Fruit fly (Drosophila melanogaster) whole organism, embryonic: Measurements from ENCODE around the gene Tfb5.

Experiments
- Asciz ChIP-seq: fragments of 200-800 bp; sonication (Bioruptor generic); optimal IDR thresholded peaks from 2 replicates; lab custom pipeline; 2017; ENCODE audit warnings: missing biosample characterization, mild to moderate bottlenecking, missing genetic modification characterization, missing genetic modification reagents
- B-H2 ChIP-seq: fragments of 200-800 bp; sonication (Bioruptor generic); optimal IDR thresholded peaks from 2 replicates; lab custom pipeline; 2018; ENCODE audit warnings: missing biosample characterization, mild to moderate bottlenecking, missing genetic modification characterization
- CG10959 ChIP-seq: fragments of 200-800 bp; sonication (Bioruptor generic); IDR thresholded peaks from 2 replicates; pipeline ENCODE4 v1.3.6; 2022; ENCODE audit warnings: missing biosample characterization, missing genetic modification characterization
- CG11085 ChIP-seq: fragments of 200-800 bp; sonication (Bioruptor generic); IDR thresholded peaks from 2 replicates; pipeline ENCODE4 v1.3.6; 2022; ENCODE audit warnings: missing biosample characterization, missing genetic modification characterization
- CG11398 ChIP-seq: fragments of 200-800 bp; sonication (Bioruptor generic); optimal IDR thresholded peaks from 2 replicates; lab custom pipeline; 2016; ENCODE audit warnings: missing biosample characterization, missing genetic modification characterization
- CG12236 ChIP-seq: fragments of 200-800 bp; sonication (Bioruptor generic); optimal IDR thresholded peaks from 2 replicates; lab custom pipeline; 2016; ENCODE audit warnings: missing biosample characterization, missing genetic modification characterization
- CG1233 ChIP-seq: fragments of 200-800 bp; sonication (Bioruptor generic); optimal IDR thresholded peaks from 4 replicates; lab custom pipeline; 2018; ENCODE audit warnings: missing biosample characterization, mild to moderate bottlenecking, missing genetic modification characterization
- CG13123 ChIP-seq: fragments of 200-800 bp; sonication (Bioruptor generic); optimal IDR thresholded peaks from 2 replicates; lab custom pipeline; 2016; ENCODE audit warnings: missing biosample characterization, missing genetic modification characterization
- CG15269 ChIP-seq: fragments of 200-800 bp; sonication (Bioruptor generic); optimal IDR thresholded peaks from 2 replicates; lab custom pipeline; 2018; ENCODE audit warnings: missing biosample characterization, mild to moderate bottlenecking, missing genetic modification characterization, moderate library complexity
- CG1792 ChIP-seq: fragments of 200-800 bp; sonication (Bioruptor generic); optimal IDR thresholded peaks from 2 replicates; lab custom pipeline; 2016; ENCODE audit warnings: missing biosample characterization, missing genetic modification characterization
- CG18011 ChIP-seq: fragments of 200-800 bp; sonication (Bioruptor generic); optimal IDR thresholded peaks from 2 replicates; lab custom pipeline; 2017; ENCODE audit warnings: missing biosample characterization, missing genetic modification characterization, mild to moderate bottlenecking, moderate library complexity, missing genotype
- CG2120 ChIP-seq: fragments of 200-800 bp; sonication (Bioruptor generic); optimal IDR thresholded peaks from 3 replicates; lab custom pipeline; 2016; ENCODE audit warnings: missing biosample characterization, missing genetic modification characterization
- CG2875 ChIP-seq: fragments of 200-800 bp; sonication (Bioruptor generic); optimal IDR thresholded peaks from 2 replicates; lab custom pipeline; 2017; ENCODE audit warnings: missing biosample characterization, mild to moderate bottlenecking, missing genetic modification characterization, missing genetic modification reagents
- CG30431 ChIP-seq: fragments of 200-800 bp; sonication (Bioruptor generic); optimal IDR thresholded peaks from 2 replicates; lab custom pipeline; 2017; ENCODE audit warnings: missing biosample characterization, missing genetic modification characterization
- CG33557 ChIP-seq: fragments of 200-800 bp; sonication (Bioruptor generic); optimal IDR thresholded peaks from 2 replicates; lab custom pipeline; 2019; ENCODE audit warnings: missing biosample characterization, mild to moderate bottlenecking, missing genetic modification characterization, moderate library complexity
- CG3838 ChIP-seq: fragments of 200-800 bp; sonication (Bioruptor generic); optimal IDR thresholded peaks from 3 replicates; lab custom pipeline; 2016; ENCODE audit warnings: missing biosample characterization, missing genetic modification characterization
- CG4617 ChIP-seq: fragments of 200-800 bp; sonication (Bioruptor generic); optimal IDR thresholded peaks from 3 replicates; lab custom pipeline; 2016; ENCODE audit warnings: missing biosample characterization, missing genetic modification characterization, borderline replicate concordance
- CG6272 ChIP-seq: fragments of 200-800 bp; sonication (Bioruptor generic); IDR thresholded peaks from 2 replicates; pipeline ENCODE4 v1.3.6; 2022; ENCODE audit warnings: missing biosample characterization, missing genetic modification characterization
- CG6813 ChIP-seq: fragments of 200-800 bp; sonication (Bioruptor generic); optimal IDR thresholded peaks from 2 replicates; lab custom pipeline; 2017; ENCODE audit warnings: missing biosample characterization, missing genetic modification characterization, mild to moderate bottlenecking, moderate library complexity, missing genetic modification reagents
- CG7987 ChIP-seq: fragments of 200-800 bp; sonication (Bioruptor generic); optimal IDR thresholded peaks from 2 replicates; lab custom pipeline; 2018; ENCODE audit warnings: missing biosample characterization, mild to moderate bottlenecking, missing genetic modification characterization, moderate library complexity
- CG8765 ChIP-seq: fragments of 200-800 bp; sonication (Bioruptor generic); IDR thresholded peaks from 2 replicates; pipeline ENCODE4 v1.3.6; 2022; ENCODE audit warnings: missing biosample characterization, missing genetic modification characterization
- Camta ChIP-seq: fragments of 200-800 bp; sonication (Bioruptor generic); optimal IDR thresholded peaks from 2 replicates; lab custom pipeline; 2016; ENCODE audit warnings: missing biosample characterization, missing genetic modification characterization
- Dref ChIP-seq: fragments of 200-800 bp; sonication (Bioruptor generic); IDR thresholded peaks from 2 replicates; pipeline ENCODE4 v1.3.6; 2022; ENCODE audit warnings: missing biosample characterization, missing genetic modification characterization
- HHEX ChIP-seq: fragments of 200-800 bp; sonication (Bioruptor generic); optimal IDR thresholded peaks from 3 replicates; lab custom pipeline; 2017; ENCODE audit warnings: missing biosample characterization, mild to moderate bottlenecking, missing genetic modification characterization, missing genetic modification reagents
- Hr39 ChIP-seq: fragments of >200 bp; optimal IDR thresholded peaks from 2 replicates; lab custom pipeline; 2017
- Med ChIP-seq: fragments of 200-800 bp; sonication (Bioruptor generic); peaks from one replicate; lab custom pipeline; 2016; ENCODE audit warnings: missing biosample characterization, missing genetic modification characterization, mild to moderate bottlenecking, inconsistent platforms, moderate library complexity
- Neu2 ChIP-seq: fragments of 200-800 bp; sonication (Bioruptor generic); optimal IDR thresholded peaks from 3 replicates; lab custom pipeline; 2016; ENCODE audit warnings: missing biosample characterization, missing genetic modification characterization, borderline replicate concordance
- NfI ChIP-seq: fragments of 200-800 bp; sonication (Bioruptor generic); optimal IDR thresholded peaks from 3 replicates; lab custom pipeline; 2018; ENCODE audit warnings: missing biosample characterization, mild to moderate bottlenecking, missing genetic modification characterization, moderate library complexity
- PHDP ChIP-seq: fragments of 200-800 bp; sonication (Bioruptor generic); optimal IDR thresholded peaks from 3 replicates; lab custom pipeline; 2018; ENCODE audit warnings: missing biosample characterization, mild to moderate bottlenecking, missing genetic modification characterization, moderate library complexity
- Ptx1 ChIP-seq: fragments of 200-800 bp; sonication (Bioruptor generic); IDR thresholded peaks from 2 replicates; pipeline ENCODE4 v1.3.6; 2022; ENCODE audit warnings: missing biosample characterization, missing genetic modification characterization
- Six4 ChIP-seq: fragments of 200-800 bp; sonication (Bioruptor generic); optimal IDR thresholded peaks from 2 replicates; lab custom pipeline; 2016; ENCODE audit warnings: missing biosample characterization, missing genetic modification characterization
- bab2 ChIP-seq: fragments of 200-800 bp; sonication (Bioruptor generic); optimal IDR thresholded peaks from 2 replicates; lab custom pipeline; 2016; ENCODE audit warnings: missing biosample characterization, missing genetic modification characterization
- btn ChIP-seq: fragments of 200-800 bp; sonication (Bioruptor generic); optimal IDR thresholded peaks from 2 replicates; lab custom pipeline; 2016; ENCODE audit warnings: missing biosample characterization, missing genetic modification characterization
- danr ChIP-seq: fragments of 200-800 bp; sonication (Bioruptor generic); IDR thresholded peaks from 2 replicates; pipeline ENCODE4 v1.3.6; 2022; ENCODE audit warnings: missing biosample characterization, missing genetic modification characterization
- disco-r ChIP-seq: fragments of 200-800 bp; sonication (Bioruptor generic); optimal IDR thresholded peaks from 2 replicates; lab custom pipeline; 2016; ENCODE audit warnings: missing biosample characterization, missing genetic modification characterization
- fd102C ChIP-seq: fragments of 200-800 bp; sonication (Bioruptor generic); optimal IDR thresholded peaks from 2 replicates; lab custom pipeline; 2018; ENCODE audit warnings: missing biosample characterization, mild to moderate bottlenecking, missing genetic modification characterization, moderate library complexity
- gcm ChIP-seq: fragments of 200-800 bp; sonication (Bioruptor generic); optimal IDR thresholded peaks from 2 replicates; lab custom pipeline; 2019; ENCODE audit warnings: missing biosample characterization, mild to moderate bottlenecking, missing genetic modification characterization, moderate library complexity
- grau ChIP-seq: fragments of 200-800 bp; optimal IDR thresholded peaks from 3 replicates; lab custom pipeline; 2019; ENCODE audit warnings: missing biosample characterization, mild to moderate bottlenecking, missing genetic modification characterization, moderate library complexity
- hth ChIP-seq: fragments of >200 bp; optimal IDR thresholded peaks from 2 replicates; lab custom pipeline; 2017; ENCODE audit warnings: inconsistent platforms
- jing ChIP-seq: fragments of 200-800 bp; sonication (Bioruptor generic); optimal IDR thresholded peaks from 2 replicates; lab custom pipeline; 2018; ENCODE audit warnings: missing biosample characterization, mild to moderate bottlenecking, missing genetic modification characterization
- ken ChIP-seq: fragments of 200-800 bp; sonication (Bioruptor generic); IDR thresholded peaks from 3 replicates; pipeline ENCODE4 v1.3.6; 2022; ENCODE audit warnings: missing biosample characterization, missing genetic modification characterization
- peb ChIP-seq: fragments of 200-800 bp; sonication (Bioruptor generic); IDR thresholded peaks from 2 replicates; pipeline ENCODE4 v1.3.6; 2022; ENCODE audit warnings: missing biosample characterization, missing genetic modification characterization
- pho ChIP-seq: fragments of 200-800 bp; sonication (Bioruptor generic); optimal IDR thresholded peaks from 2 replicates; lab custom pipeline; 2016; ENCODE audit warnings: missing biosample characterization, missing genetic modification characterization
- salm ChIP-seq: fragments of 200-800 bp; sonication (Bioruptor generic); optimal IDR thresholded peaks from 2 replicates; lab custom pipeline; 2018; ENCODE audit warnings: missing biosample characterization, mild to moderate bottlenecking, missing genetic modification characterization
- shn ChIP-seq: fragments of 200-800 bp; sonication (Bioruptor generic); optimal IDR thresholded peaks from 3 replicates; lab custom pipeline; 2016; ENCODE audit warnings: missing biosample characterization, missing genetic modification characterization
- sim ChIP-seq: fragments of 200-800 bp; sonication (Bioruptor generic); IDR thresholded peaks from 2 replicates; pipeline ENCODE4 v1.3.6; 2022; ENCODE audit warnings: missing biosample characterization, missing genetic modification characterization
- sqz ChIP-seq: fragments of 200-800 bp; sonication (Bioruptor generic); optimal IDR thresholded peaks from 3 replicates; lab custom pipeline; 2018; ENCODE audit warnings: missing biosample characterization, mild to moderate bottlenecking, missing genetic modification characterization
- tna ChIP-seq: fragments of 200-800 bp; sonication (Bioruptor generic); IDR thresholded peaks from 2 replicates; pipeline ENCODE4 v1.3.6; 2022; ENCODE audit warnings: missing biosample characterization, missing genetic modification characterization; ENCODE audit not compliant: partially characterized antibody
- trem ChIP-seq: fragments of 200-800 bp; optimal IDR thresholded peaks from 3 replicates; lab custom pipeline; 2019; ENCODE audit warnings: missing biosample characterization, mild to moderate bottlenecking, missing genetic modification characterization, moderate library complexity
- zf30C ChIP-seq: fragments of 200-800 bp; sonication (Bioruptor generic); optimal IDR thresholded peaks from 3 replicates; lab custom pipeline; 2018; ENCODE audit warnings: missing biosample characterization, mild to moderate bottlenecking, missing genetic modification characterization

The Tfb5 gene

DNA sequence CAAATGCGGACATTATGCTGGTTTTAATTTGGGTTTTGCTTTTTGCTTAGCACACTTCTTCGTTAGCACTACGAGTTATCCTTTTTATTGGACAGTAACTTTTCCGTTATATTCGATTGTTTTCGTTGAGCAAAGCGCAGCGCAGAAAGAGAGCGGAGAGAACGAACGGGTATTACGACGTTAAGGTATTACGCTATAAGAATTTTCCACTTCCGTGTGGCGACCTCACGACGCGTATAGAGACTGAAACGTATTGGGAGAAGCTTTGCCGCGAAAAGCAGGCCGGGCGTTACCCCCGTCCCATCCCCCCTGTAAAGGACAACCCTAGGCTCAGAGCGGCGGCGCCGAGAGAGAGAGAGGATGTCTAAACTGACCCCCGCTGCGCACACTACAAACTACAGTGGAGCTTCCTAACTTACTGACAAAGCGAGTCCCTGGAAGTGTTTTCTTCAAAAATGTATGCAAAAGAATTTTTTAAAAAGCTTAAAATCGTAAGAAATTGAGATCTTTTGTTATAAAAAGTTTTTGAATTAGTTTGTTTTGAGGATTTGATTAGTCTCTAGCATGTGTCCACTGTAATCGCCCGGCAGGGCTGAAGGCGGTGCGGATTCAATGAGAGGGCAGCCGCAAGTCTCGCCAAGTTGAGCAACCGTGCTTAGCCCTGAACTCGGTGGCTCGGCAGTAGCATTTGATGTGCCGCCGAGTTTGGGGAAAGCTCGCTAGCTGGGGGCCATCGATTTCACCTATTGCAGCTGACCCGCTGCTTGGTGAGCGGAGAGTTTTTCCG, 5.8 kb downstream of the Tfb5 start (continued):
- TF ChIP-seq trem (tag; lab: Kevin White, UChicago): peak; percentile 74
- peak; percentile 84 for TF ChIP-seq salm (tag; lab: Kevin White, UChicago)
- no peak for TF ChIP-seq Hr39 (lab: Kevin White, UChicago)
- TF ChIP-seq CG4617: peak; percentile 78
- TF ChIP-seq CG18011 (GFP tag; lab: Kevin White, UChicago): peak; percentile 82
- peak; percentile 80 for TF ChIP-seq CG13123 (GFP tag; lab: Kevin White, UChicago)
- peak; percentile 94 for TF ChIP-seq CG6272 (GFP tag; lab: Robert Waterston, UW)
- TF ChIP-seq fd102C (GFP tag; lab: Kevin White, UChicago): no peak
- TF ChIP-seq grau: peak; percentile 99
- peak; percentile 96 for TF ChIP-seq PHDP (tag; lab: Kevin White, UChicago)
- TF ChIP-seq CG33557 (GFP tag; lab: Kevin White, UChicago): peak; percentile 67
- peak; percentile 97 for TF ChIP-seq B-H2 (GFP tag; lab: Kevin White, UChicago)
- TF ChIP-seq pho (GFP tag; lab: Kevin White, UChicago): peak; percentile 97
- peak; percentile 84 for TF ChIP-seq CG12236 (GFP tag; lab: Kevin White, UChicago)
- peak; percentile 97 for TF ChIP-seq Ptx1 (GFP tag; lab: Robert Waterston, UW)
- TF ChIP-seq sqz (GFP tag; lab: Kevin White, UChicago): peak; percentile 81
- TF ChIP-seq Six4 (GFP tag; lab: Kevin White, UChicago): peak; percentile 91
- TF ChIP-seq CG3838 (GFP tag; lab: Kevin White, UChicago): peak; percentile 70
- TF ChIP-seq danr (GFP tag; lab: Robert Waterston, UW): peak; percentile 90
- peak; percentile 87 for TF ChIP-seq CG10959 (GFP tag; lab: Robert Waterston, UW)
- TF ChIP-seq CG30431 (GFP tag; lab: Kevin White, UChicago): peak; percentile 87
- TF ChIP-seq jing (GFP tag; lab: Kevin White, UChicago): peak; percentile 80
- peak; percentile 83 for TF ChIP-seq CG8765
- TF ChIP-seq CG1233: peak; percentile 93
- TF ChIP-seq CG11085 (GFP tag; lab: Robert Waterston, UW): peak; percentile 95
- peak; percentile 84 for TF ChIP-seq btn (GFP tag; lab: Kevin White, UChicago)
- peak; percentile 92 for TF ChIP-seq Camta (GFP tag; lab: Kevin White, UChicago)
- 0 out of 2 replicates have a peak, but pooled peaks have one; percentile 36 for TF ChIP-seq Dref
- peak; percentile 95 for TF ChIP-seq ken (GFP tag; lab: Robert Waterston, UW)
- no peak for TF ChIP-seq zf30C (GFP tag; lab: Kevin White, UChicago)
- TF ChIP-seq HHEX (GFP tag; lab: Kevin White, UChicago): peak; percentile 94
- peak; percentile 86 for TF ChIP-seq disco-r (GFP tag; lab: Kevin White, UChicago)
- peak; percentile 96 for TF ChIP-seq CG15269 (tag; lab: Kevin White, UChicago)
- peak; percentile 96 for TF ChIP-seq NfI (GFP tag; lab: Kevin White, UChicago)
- TF ChIP-seq shn: peak; percentile 91
- TF ChIP-seq CG6813: peak; percentile 94
- TF ChIP-seq peb: peak; percentile 94
- TF ChIP-seq bab2 (GFP tag; lab: Kevin White, UChicago): peak; percentile 96
- TF ChIP-seq CG2120 (GFP tag; lab: Kevin White, UChicago): peak; percentile 99
- TF ChIP-seq tna (GFP tag; lab: Robert Waterston, UW): no peak
- peak; percentile 81 for TF ChIP-seq sim
- TF ChIP-seq hth (lab: Kevin White, UChicago): no peak
- TF ChIP-seq CG7987 (GFP tag; lab: Kevin White, UChicago): peak; percentile 89
- peak; percentile 94 for TF ChIP-seq CG1792 (GFP tag; lab: Kevin White, UChicago)
- peak; percentile 89 for TF ChIP-seq Asciz
- TF ChIP-seq CG2875 (GFP tag; lab: Kevin White, UChicago): peak; percentile 88
- peak; percentile 99 for TF ChIP-seq Med
- peak; percentile 59 for TF ChIP-seq Neu2 (GFP tag; lab: Kevin White, UChicago)
- TF ChIP-seq CG11398: peak; percentile 91
- TF ChIP-seq gcm (GFP tag; lab: Kevin White, UChicago): peak; percentile 87
